Worm (Caenorhabditis elegans) whole organism, L2 larva: ENCODE measurements around the gene T08D2.6.
"Not testable (repeated sequence)": the region's sequence is repeated elsewhere in the genome, so short reads cannot be mapped to it uniquely, and the experiment has no call there.

ENCODE experiments used
- C34F6.9 ChIP-seq: fragments of 150-350 bp; optimal IDR thresholded peaks from 2 replicates; lab custom pipeline; 2014; ENCODE audit warnings: missing biosample characterization, missing genetic modification characterization
- F13H6.1 ChIP-seq: sonication (generic microtip); optimal IDR thresholded peaks from 2 replicates; lab custom pipeline; 2016; ENCODE audit warnings: missing genetic modification characterization, missing compliant biosample characterization
- R02D3.7 ChIP-seq: fragments of 150-350 bp; optimal IDR thresholded peaks from 2 replicates; lab custom pipeline; 2014; ENCODE audit warnings: missing biosample characterization, missing genetic modification characterization
- ZK546.5 ChIP-seq: sonication (generic microtip); optimal IDR thresholded peaks from 2 replicates; lab custom pipeline; 2017; ENCODE audit warnings: missing biosample characterization, missing genetic modification characterization
- alr-1 ChIP-seq: fragments of 150-350 bp; optimal IDR thresholded peaks from 2 replicates; lab custom pipeline; 2014; ENCODE audit warnings: missing biosample characterization, missing genetic modification characterization
- aly-2 ChIP-seq: fragments of 150-350 bp; optimal IDR thresholded peaks from 2 replicates; lab custom pipeline; 2014; ENCODE audit warnings: missing biosample characterization, missing genetic modification characterization
- ama-1 ChIP-seq: fragments of 150-350 bp; optimal IDR thresholded peaks from 2 replicates; lab custom pipeline; 2018; ENCODE audit warnings: inconsistent platforms
- ceh-16 ChIP-seq: fragments of 150-350 bp; optimal IDR thresholded peaks from 2 replicates; lab custom pipeline; 2014; ENCODE audit warnings: missing biosample characterization, missing genetic modification characterization
- crh-2 ChIP-seq: sonication (generic microtip); optimal IDR thresholded peaks from 2 replicates; lab custom pipeline; 2017; ENCODE audit warnings: missing biosample characterization, missing genetic modification characterization
- dmd-4 ChIP-seq: sonication (generic microtip); optimal IDR thresholded peaks from 2 replicates; lab custom pipeline; 2017; ENCODE audit warnings: missing biosample characterization, missing genetic modification characterization
- elt-1 ChIP-seq: fragments of 150-350 bp; optimal IDR thresholded peaks from 2 replicates; lab custom pipeline; 2014; ENCODE audit warnings: missing biosample characterization, missing genetic modification characterization
- fos-1 ChIP-seq: fragments of 150-350 bp; optimal IDR thresholded peaks from 2 replicates; lab custom pipeline; 2014; ENCODE audit warnings: missing biosample characterization, missing genetic modification characterization
- gmeb-1 ChIP-seq: fragments of 150-350 bp; optimal IDR thresholded peaks from 2 replicates; lab custom pipeline; 2014; ENCODE audit warnings: missing biosample characterization, missing genetic modification characterization
- lin-11 ChIP-seq: fragments of 150-350 bp; sonication (generic microtip); optimal IDR thresholded peaks from 2 replicates; lab custom pipeline; 2014; ENCODE audit warnings: missing biosample characterization, missing genetic modification characterization, inconsistent platforms, mixed read lengths
- lin-13 ChIP-seq: fragments of 150-350 bp; optimal IDR thresholded peaks from 2 replicates; lab custom pipeline; 2014; ENCODE audit warnings: missing biosample characterization, missing genetic modification reagents, missing genetic modification characterization
- lin-39 ChIP-seq: fragments of 150-350 bp; optimal IDR thresholded peaks from 2 replicates; lab custom pipeline; 2014; ENCODE audit warnings: missing biosample characterization, missing genetic modification reagents, missing genetic modification characterization
- lsy-2 ChIP-seq, 2 experiments: fragments of 150-350 bp in 1 of 2; sonication (generic microtip) in 1 of 2; optimal IDR thresholded peaks; 2 replicates each; lab custom pipeline; 2014 to 2017; ENCODE audit warnings: missing biosample characterization in 2 of 2, missing genetic modification characterization in 2 of 2
- mab-5 ChIP-seq: fragments of 150-350 bp; optimal IDR thresholded peaks from 2 replicates; lab custom pipeline; 2014; ENCODE audit warnings: missing biosample characterization, missing genetic modification characterization
- mdl-1 ChIP-seq, 2 experiments: fragments of 150-350 bp in 1 of 2; sonication (generic microtip) in 1 of 2; optimal IDR thresholded peaks; 2 replicates each; lab custom pipeline; 2017; ENCODE audit warnings: missing biosample characterization in 2 of 2, missing genetic modification characterization in 2 of 2
- nhr-11 ChIP-seq: fragments of 150-350 bp; optimal IDR thresholded peaks from 2 replicates; lab custom pipeline; 2014; ENCODE audit warnings: missing biosample characterization, missing genetic modification characterization
- nhr-12 ChIP-seq: fragments of 150-350 bp; optimal IDR thresholded peaks from 2 replicates; lab custom pipeline; 2014; ENCODE audit warnings: missing biosample characterization, missing genetic modification characterization
- nhr-129 ChIP-seq: fragments of 150-350 bp; optimal IDR thresholded peaks from 2 replicates; lab custom pipeline; 2014; ENCODE audit warnings: missing biosample characterization, missing genetic modification characterization
- nhr-21 ChIP-seq: fragments of 150-350 bp; optimal IDR thresholded peaks from 2 replicates; lab custom pipeline; 2014; ENCODE audit warnings: missing biosample characterization, missing genetic modification characterization
- nhr-237 ChIP-seq: fragments of 150-350 bp; optimal IDR thresholded peaks from 2 replicates; lab custom pipeline; 2014; ENCODE audit warnings: missing biosample characterization, missing genetic modification characterization
- nhr-6 ChIP-seq: fragments of 150-350 bp; optimal IDR thresholded peaks from 2 replicates; lab custom pipeline; 2014; ENCODE audit warnings: missing biosample characterization, missing genetic modification characterization
- sem-4 ChIP-seq: fragments of 150-350 bp; optimal IDR thresholded peaks from 2 replicates; lab custom pipeline; 2014; ENCODE audit warnings: missing biosample characterization, missing genetic modification reagents, missing genetic modification characterization
- snpc-4 ChIP-seq: fragments of 150-350 bp; optimal IDR thresholded peaks from 2 replicates; lab custom pipeline; 2014; ENCODE audit warnings: missing biosample characterization, missing genetic modification characterization
- unc-39 ChIP-seq: fragments of 150-350 bp; optimal IDR thresholded peaks from 2 replicates; lab custom pipeline; 2014; ENCODE audit warnings: missing biosample characterization, missing genetic modification characterization
- unc-55 ChIP-seq: fragments of 150-350 bp; sonication (generic microtip); optimal IDR thresholded peaks from 3 replicates; lab custom pipeline; 2014; ENCODE audit warnings: missing biosample characterization, missing genetic modification reagents, missing genetic modification characterization
- unc-62 ChIP-seq: fragments of 150-350 bp; optimal IDR thresholded peaks from 2 replicates; lab custom pipeline; 2014; ENCODE audit warnings: missing biosample characterization, missing genetic modification reagents, missing genetic modification characterization
- ztf-4 ChIP-seq: fragments of 150-350 bp; optimal IDR thresholded peaks from 2 replicates; lab custom pipeline; 2014; ENCODE audit warnings: missing biosample characterization, missing genetic modification characterization

The T08D2.6 gene

ce11 chrX:177075-177474 is 4.9 kb downstream of the T08D2.6 start, which contains the start of the genes T08D2.5 and T08D2.4:
Gene T08D2.5, plus strand, starts transcription at chrX:177375.
Gene T08D2.4, plus strand, starts transcription at chrX:177396.
- TF ChIP-seq ama-1 (lab: Kevin White, UChicago) (no peak), unc-62 (GFP tag; lab: Kevin White, UChicago) (no peak), gmeb-1 (tag; lab: Kevin White, UChicago) (no peak), nhr-12 (no peak), lin-39 (no peak), nhr-129 (tag; lab: Kevin White, UChicago) (no peak), crh-2 (tag; lab: Kevin White, UChicago) (no peak), snpc-4 (tag; lab: Kevin White, UChicago) (no peak), aly-2 (tag; lab: Kevin White, UChicago) (no peak), ztf-4 (tag; lab: Kevin White, UChicago) (no peak), lin-11 (no peak), ceh-16 (tag; lab: Kevin White, UChicago) (no peak), ZK546.5 (tag; lab: Kevin White, UChicago) (no peak), unc-55 (GFP tag; lab: Kevin White, UChicago) (no peak), unc-39 (tag; lab: Kevin White, UChicago) (no peak), lsy-2 (tag; optimal IDR thresholded peaks at IDR 0.05; lab: Kevin White, UChicago) (no peak)

ce11 chrX:163034-163433 is 18.9 kb downstream of the T08D2.6 start, which contains the start of gene tmed-12:
Gene tmed-12, minus strand, starts transcription at chrX:163134.
- not testable (repeated sequence) for TF ChIP-seq ama-1 (lab: Kevin White, UChicago); nhr-21 (tag; lab: Kevin White, UChicago); mab-5

- TF ChIP-seq nhr-6 (tag; lab: Kevin White, UChicago) = no peak
- TF ChIP-seq ztf-4 (tag; lab: Kevin White, UChicago) = no peak
- TF ChIP-seq fos-1 (tag; lab: Kevin White, UChicago) = no peak
- no peak for TF ChIP-seq mdl-1 (tag; optimal IDR thresholded peaks at IDR 0.05; lab: Kevin White, UChicago)
- TF ChIP-seq ZK546.5 (tag; lab: Kevin White, UChicago) = no peak
- TF ChIP-seq C34F6.9 (tag; lab: Kevin White, UChicago) = no peak
- no peak for TF ChIP-seq nhr-237 (tag; lab: Kevin White, UChicago)
- no peak for TF ChIP-seq gmeb-1 (tag; lab: Kevin White, UChicago)
- TF ChIP-seq, all 48 proteins: peak for 0
Observed at ce11 chrX:147824-148223, 34.1 kb downstream of the T08D2.6 start, which contains the start of gene Y73B3A.11. Gene Y73B3A.11, plus strand, starts transcription at chrX:148124.

- TF ChIP-seq lsy-2 (tag; optimal IDR thresholded peaks at IDR 0.05; lab: Kevin White, UChicago) = peak in 1 of 2 experiments; percentile 21
- TF ChIP-seq C34F6.9 (tag; lab: Kevin White, UChicago) = peak; percentile 1
- no peak for TF ChIP-seq nhr-129 (tag; lab: Kevin White, UChicago)
- no peak for TF ChIP-seq dmd-4 (tag; lab: Kevin White, UChicago)
- TF ChIP-seq lin-13 = peak; percentile 20
- peak; percentile 25 for TF ChIP-seq unc-55 (GFP tag; lab: Kevin White, UChicago)
Observed at ce11 chrX:146832-147231, 35.1 kb downstream of the T08D2.6 start.

ce11 chrX:141149-141548 is 40.8 kb downstream of the T08D2.6 start, which contains the start of gene Y73B3A.8:
Gene Y73B3A.8, minus strand, starts transcription at chrX:141249.
- TF ChIP-seq R02D3.7 (tag; lab: Kevin White, UChicago) = no peak
- TF ChIP-seq sem-4 (tag; lab: Kevin White, UChicago) = no peak
- no peak for TF ChIP-seq elt-1
- TF ChIP-seq alr-1 (tag; lab: Kevin White, UChicago) = no peak
- TF ChIP-seq F13H6.1 (tag; lab: Kevin White, UChicago) = no peak
- no peak for TF ChIP-seq lin-11
- no peak for TF ChIP-seq nhr-11 (tag; lab: Kevin White, UChicago)
